Fruit fly (Drosophila melanogaster): Measurements from ENCODE around the gene Hacd1.

Gene Hacd1

DNA sequence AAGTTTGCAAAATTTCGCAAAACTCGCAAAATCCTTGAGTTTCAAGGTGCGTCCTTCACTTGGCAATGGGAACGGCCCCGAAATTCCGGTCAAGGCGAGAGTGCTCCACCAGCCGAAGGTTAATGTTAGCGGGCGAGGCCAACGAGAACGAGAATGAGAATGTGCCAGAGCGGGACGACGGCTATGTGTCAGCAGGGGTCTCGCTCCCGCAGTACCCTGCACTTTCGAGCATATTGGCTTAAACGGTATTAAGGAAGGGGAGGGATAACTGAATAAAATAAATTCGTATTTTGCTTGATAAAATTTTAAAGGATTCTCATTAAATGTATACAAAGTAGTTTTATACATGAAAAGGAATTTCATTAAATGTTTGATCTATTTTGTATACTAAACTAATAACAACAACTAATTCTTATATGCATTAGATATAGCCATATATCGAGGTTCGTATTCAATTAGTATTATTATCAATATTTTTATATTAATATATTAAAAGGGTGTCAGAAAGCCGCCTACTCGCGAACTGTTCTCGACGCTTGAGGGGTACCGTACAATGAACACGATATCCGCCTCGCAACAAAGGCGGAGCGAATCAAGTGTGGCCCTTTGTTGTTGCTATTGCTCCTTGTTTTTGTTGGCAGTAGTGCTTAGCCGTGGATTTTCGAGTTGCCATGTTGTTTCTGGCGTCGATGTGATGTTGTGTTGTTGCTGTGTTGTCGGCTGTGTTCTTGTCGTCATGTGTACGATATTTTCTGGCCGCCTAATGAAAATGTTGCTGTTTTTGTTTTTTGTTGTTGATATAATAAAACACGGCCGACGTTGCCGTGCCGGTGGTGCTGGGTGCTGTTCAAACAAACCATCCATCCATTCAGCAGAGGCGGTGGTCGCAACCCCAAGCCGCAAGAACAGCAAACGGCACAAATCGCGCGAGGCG, 4.6 kb upstream of the Hacd1 start:
- peak; percentile 83 for TF ChIP-seq fru (GFP tag; optimal IDR thresholded peaks at IDR 0.05)
- peak; percentile 93 for TF ChIP-seq woc (GFP tag; optimal IDR thresholded peaks at IDR 0.05)
- no peak for TF ChIP-seq CrebA (GFP tag; optimal IDR thresholded peaks at IDR 0.05; ENCODE audit: borderline replicate concordance)
- TF ChIP-seq dmrt93B (GFP tag; optimal IDR thresholded peaks at IDR 0.05), result peak; percentile 86
- no peak for TF ChIP-seq Hnf4 (GFP tag; optimal IDR thresholded peaks at IDR 0.05)
- peak; percentile 88 for TF ChIP-seq psq (GFP tag; optimal IDR thresholded peaks at IDR 0.05)
- TF ChIP-seq HLH106 (tag; optimal IDR thresholded peaks at IDR 0.05), result peak; percentile 95
- peak; percentile 70 for TF ChIP-seq jim (GFP tag; optimal IDR thresholded peaks at IDR 0.05)
- no peak for TF ChIP-seq N (GFP tag; optimal IDR thresholded peaks at IDR 0.05)
- peak; percentile 64 for TF ChIP-seq h (GFP tag; optimal IDR thresholded peaks at IDR 0.05)
- TF ChIP-seq Sp1 (GFP tag; optimal IDR thresholded peaks at IDR 0.05), result peak; percentile 97
- peak; percentile 57 for TF ChIP-seq br (GFP tag; optimal IDR thresholded peaks at IDR 0.05)
- no peak for TF ChIP-seq Myc (optimal IDR thresholded peaks at IDR 0.05)
- TF ChIP-seq dl (GFP tag; optimal IDR thresholded peaks at IDR 0.05; ENCODE audit: insufficient read depth in 1 of 2, partially characterized antibody in 2 of 2), result peak; percentile 56 to 70
- no peak for TF ChIP-seq dsf (GFP tag; optimal IDR thresholded peaks at IDR 0.05; ENCODE audit: borderline replicate concordance)
- peak; percentile 54 for TF ChIP-seq ey (GFP tag; optimal IDR thresholded peaks at IDR 0.05)
- peak; percentile 46 for TF ChIP-seq CG32264 (GFP tag; optimal IDR thresholded peaks at IDR 0.05)
- peak; percentile 78 for TF ChIP-seq Hr83 (GFP tag; optimal IDR thresholded peaks at IDR 0.05; ENCODE audit: poor library complexity, severe bottlenecking)
- TF ChIP-seq sage (GFP tag; optimal IDR thresholded peaks at IDR 0.05), result peak; percentile 77
- peak; percentile 86 for TF ChIP-seq OdsH (GFP tag; optimal IDR thresholded peaks at IDR 0.05)
- TF ChIP-seq CG9705 (GFP tag; optimal IDR thresholded peaks at IDR 0.05), result peak; percentile 87
- TF ChIP-seq Jra (GFP tag; optimal IDR thresholded peaks at IDR 0.05), result no peak
- TF ChIP-seq Dfd (GFP tag; optimal IDR thresholded peaks at IDR 0.05), result peak; percentile 30
- TF ChIP-seq usp (GFP tag; optimal IDR thresholded peaks at IDR 0.05), result no peak
- TF ChIP-seq lola (GFP tag; optimal IDR thresholded peaks at IDR 0.05), result no peak
- TF ChIP-seq foxo (GFP tag; optimal IDR thresholded peaks at IDR 0.05), result peak; percentile 62 to 88
- no peak for TF ChIP-seq brk (GFP tag; optimal IDR thresholded peaks at IDR 0.05)
- no peak for TF ChIP-seq Rel (GFP tag; optimal IDR thresholded peaks at IDR 0.05)
- TF ChIP-seq Rel (tag; optimal IDR thresholded peaks at IDR 0.05), result peak; percentile 87
- TF ChIP-seq GATAd (GFP tag; optimal IDR thresholded peaks at IDR 0.05), result no peak
- TF ChIP-seq sv (GFP tag; optimal IDR thresholded peaks at IDR 0.05), result peak; percentile 88
- TF ChIP-seq rgr (GFP tag; optimal IDR thresholded peaks at IDR 0.05), result peak; percentile 83

DNA sequence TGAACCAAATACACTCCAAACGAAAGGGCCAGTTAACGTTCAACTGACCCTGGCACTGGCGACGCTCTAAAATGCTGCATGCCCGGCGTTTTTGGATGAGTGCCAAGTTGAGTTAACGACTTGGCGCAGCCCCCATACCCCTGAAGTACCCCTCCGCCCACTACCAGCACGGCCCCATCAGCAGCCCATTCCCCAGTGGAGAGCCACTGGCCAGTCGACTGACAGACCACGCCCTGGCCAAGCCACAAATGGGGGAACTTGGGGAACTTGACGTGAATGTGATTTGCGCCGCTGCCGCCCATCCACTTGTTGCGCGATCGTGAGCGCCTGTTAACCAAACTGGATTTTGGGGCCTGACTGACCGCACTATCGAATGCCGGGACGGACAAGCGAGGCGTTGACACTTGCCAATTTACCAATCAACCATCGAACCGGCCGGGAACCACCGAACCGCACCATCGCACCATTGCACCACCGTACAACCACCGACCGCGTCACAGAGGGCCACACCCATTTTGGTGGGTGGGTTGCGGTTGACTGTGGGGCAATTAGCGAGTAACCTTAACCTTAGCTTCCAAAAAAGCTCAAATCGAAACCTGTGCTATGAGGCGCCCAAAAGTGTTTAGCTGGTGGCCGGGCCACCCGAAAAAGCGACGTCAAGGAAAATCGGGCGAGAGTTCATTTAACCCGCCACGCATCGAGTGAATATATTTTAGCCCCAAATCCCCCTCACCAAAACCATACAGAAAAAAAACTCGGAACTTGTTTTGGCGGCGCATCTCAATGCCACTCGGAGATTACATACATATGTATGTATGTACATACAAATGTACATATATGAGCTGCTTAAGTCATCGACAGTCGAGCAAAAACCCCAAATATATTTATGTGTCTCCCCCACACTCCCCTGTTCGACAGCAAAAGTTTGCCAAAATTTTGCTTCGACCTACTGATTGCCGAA, 3.6 kb upstream of the Hacd1 start:
- TF ChIP-seq usp (GFP tag; optimal IDR thresholded peaks at IDR 0.05), result no peak
- no peak for TF ChIP-seq ey (GFP tag; optimal IDR thresholded peaks at IDR 0.05)
- peak; percentile 27 for TF ChIP-seq Sp1 (GFP tag; optimal IDR thresholded peaks at IDR 0.05)
- TF ChIP-seq lola (GFP tag; optimal IDR thresholded peaks at IDR 0.05), result no peak
- no peak for TF ChIP-seq brk (GFP tag; optimal IDR thresholded peaks at IDR 0.05)
- TF ChIP-seq HLH106 (tag; optimal IDR thresholded peaks at IDR 0.05), result no peak
- no peak for TF ChIP-seq pan (optimal IDR thresholded peaks at IDR 0.05)
- no peak for TF ChIP-seq Dfd (GFP tag; optimal IDR thresholded peaks at IDR 0.05)
- TF ChIP-seq Rel (GFP tag; optimal IDR thresholded peaks at IDR 0.05), result no peak
- peak; percentile 100 for TF ChIP-seq Rel (tag; optimal IDR thresholded peaks at IDR 0.05)
- TF ChIP-seq rgr (GFP tag; optimal IDR thresholded peaks at IDR 0.05), result peak; percentile 1
- no peak for TF ChIP-seq CG32264 (GFP tag; optimal IDR thresholded peaks at IDR 0.05)
- TF ChIP-seq foxo (GFP tag; optimal IDR thresholded peaks at IDR 0.05), result no peak
- TF ChIP-seq jim (GFP tag; optimal IDR thresholded peaks at IDR 0.05), result no peak
- no peak for TF ChIP-seq dsf (GFP tag; optimal IDR thresholded peaks at IDR 0.05; ENCODE audit: borderline replicate concordance)
- TF ChIP-seq h (GFP tag; optimal IDR thresholded peaks at IDR 0.05), result no peak
- TF ChIP-seq sv (GFP tag; optimal IDR thresholded peaks at IDR 0.05), result no peak
- no peak for TF ChIP-seq Abd-B (GFP tag; optimal IDR thresholded peaks at IDR 0.05)
- no peak for TF ChIP-seq tai (GFP tag; optimal IDR thresholded peaks at IDR 0.05)
- no peak for TF ChIP-seq Hnf4 (GFP tag; optimal IDR thresholded peaks at IDR 0.05)
- no peak for TF ChIP-seq Vsx2 (GFP tag; optimal IDR thresholded peaks at IDR 0.05; ENCODE audit: partially characterized antibody)
- TF ChIP-seq Myc (optimal IDR thresholded peaks at IDR 0.05), result no peak
- TF ChIP-seq Jra (GFP tag; optimal IDR thresholded peaks at IDR 0.05), result peak; percentile 40
- TF ChIP-seq br (GFP tag; optimal IDR thresholded peaks at IDR 0.05), result peak; percentile 59
- no peak for TF ChIP-seq dmrt93B (GFP tag; optimal IDR thresholded peaks at IDR 0.05)
- TF ChIP-seq dl (GFP tag; optimal IDR thresholded peaks at IDR 0.05; ENCODE audit: insufficient read depth in 1 of 2, partially characterized antibody in 2 of 2), result peak; percentile 59 to 62
- peak; percentile 23 for TF ChIP-seq fru (GFP tag; optimal IDR thresholded peaks at IDR 0.05)
- no peak for TF ChIP-seq GATAd (GFP tag; optimal IDR thresholded peaks at IDR 0.05)
- no peak for TF ChIP-seq CG9705 (GFP tag; optimal IDR thresholded peaks at IDR 0.05)
- peak; percentile 53 for TF ChIP-seq sage (GFP tag; optimal IDR thresholded peaks at IDR 0.05)
- no peak for TF ChIP-seq OdsH (GFP tag; optimal IDR thresholded peaks at IDR 0.05)
- peak; percentile 5 for TF ChIP-seq psq (GFP tag; optimal IDR thresholded peaks at IDR 0.05)
